Worm (Caenorhabditis elegans) whole organism, mixed stage, embryonic: Measurements from ENCODE around the gene W03F8.6.
"Not testable (repeated sequence)": the region's sequence is repeated elsewhere in the genome, so short reads cannot be mapped to it uniquely, and the experiment has no call there.

Experiments used
- M03D4.4 ChIP-seq: sonication (generic microtip); optimal IDR thresholded peaks from 2 replicates; lab custom pipeline; 2017; ENCODE audit warnings: mild to moderate bottlenecking, missing genetic modification characterization, missing compliant biosample characterization
- bed-3 ChIP-seq: fragments of 200-800 bp; sonication (Bioruptor generic); optimal IDR thresholded peaks from 3 replicates; lab custom pipeline; 2018; ENCODE audit warnings: mild to moderate bottlenecking, missing genetic modification characterization, moderate library complexity, missing compliant biosample characterization
- blmp-1 ChIP-seq: fragments of 150-350 bp; optimal IDR thresholded peaks from 2 replicates; lab custom pipeline; 2014; ENCODE audit warnings: missing biosample characterization, missing genetic modification characterization
- ceh-39 ChIP-seq: fragments of 150-350 bp; optimal IDR thresholded peaks from 2 replicates; lab custom pipeline; 2014; ENCODE audit warnings: missing biosample characterization, missing genetic modification characterization
- ceh-43 ChIP-seq: fragments of 200-800 bp; sonication (Bioruptor generic); optimal IDR thresholded peaks from 2 replicates; lab custom pipeline; 2018; ENCODE audit warnings: mild to moderate bottlenecking, missing genetic modification characterization, moderate library complexity, missing compliant biosample characterization
- ceh-83 ChIP-seq: fragments of 200-800 bp; sonication (Bioruptor generic); optimal IDR thresholded peaks from 2 replicates; lab custom pipeline; 2018; ENCODE audit warnings: mild to moderate bottlenecking, missing genetic modification characterization, missing compliant biosample characterization
- ces-1 ChIP-seq: fragments of 150-350 bp; optimal IDR thresholded peaks from 2 replicates; lab custom pipeline; 2014; ENCODE audit warnings: missing biosample characterization, missing genetic modification reagents, missing genetic modification characterization
- drap-1 ChIP-seq: fragments of 200-800 bp; sonication (Bioruptor generic); optimal IDR thresholded peaks from 3 replicates; lab custom pipeline; 2018; ENCODE audit warnings: mild to moderate bottlenecking, missing genetic modification characterization, missing compliant biosample characterization
- elt-1 ChIP-seq: sonication (generic microtip); optimal IDR thresholded peaks from 2 replicates; lab custom pipeline; 2017; ENCODE audit warnings: missing genetic modification characterization, mild to moderate bottlenecking, missing compliant biosample characterization, antibody characterized with exemption, moderate library complexity, borderline replicate concordance; ENCODE audit not compliant: insufficient read depth
- elt-3 ChIP-seq: fragments of 150-350 bp; optimal IDR thresholded peaks from 2 replicates; lab custom pipeline; 2014; ENCODE audit warnings: missing biosample characterization, missing genetic modification characterization
- ham-2 ChIP-seq: fragments of 200-800 bp; sonication (Bioruptor generic); optimal IDR thresholded peaks from 2 replicates; lab custom pipeline; 2018; ENCODE audit warnings: mild to moderate bottlenecking, missing genetic modification characterization, missing compliant biosample characterization
- lin-13 ChIP-seq: fragments of 150-350 bp; optimal IDR thresholded peaks from 2 replicates; lab custom pipeline; 2014; ENCODE audit warnings: missing biosample characterization, missing genetic modification characterization
- lin-32 ChIP-seq: fragments of 200-800 bp; sonication (Bioruptor generic); optimal IDR thresholded peaks from 2 replicates; lab custom pipeline; 2018; ENCODE audit warnings: mild to moderate bottlenecking, missing genetic modification characterization, missing compliant biosample characterization
- lsy-2 ChIP-seq: fragments of 150-350 bp; optimal IDR thresholded peaks from 2 replicates; lab custom pipeline; 2014; ENCODE audit warnings: missing biosample characterization, missing genetic modification characterization
- mab-5 ChIP-seq: fragments of 150-350 bp; optimal IDR thresholded peaks from 2 replicates; lab custom pipeline; 2014; ENCODE audit warnings: missing biosample characterization, missing genetic modification characterization
- mep-1 ChIP-seq: fragments of 150-350 bp; optimal IDR thresholded peaks from 2 replicates; lab custom pipeline; 2017; ENCODE audit warnings: missing biosample characterization, missing genetic modification reagents, missing genetic modification characterization, inconsistent platforms
- mls-2 ChIP-seq: sonication (generic microtip); optimal IDR thresholded peaks from 2 replicates; lab custom pipeline; 2016; ENCODE audit warnings: mild to moderate bottlenecking, missing genetic modification characterization, moderate library complexity, missing compliant biosample characterization
- nhr-12 ChIP-seq: fragments of 150-350 bp; optimal IDR thresholded peaks from 2 replicates; lab custom pipeline; 2014; ENCODE audit warnings: missing biosample characterization, missing genetic modification characterization
- nhr-2 ChIP-seq: fragments of 150-350 bp; optimal IDR thresholded peaks from 2 replicates; lab custom pipeline; 2014; ENCODE audit warnings: missing biosample characterization, missing genetic modification characterization
- nhr-28 ChIP-seq: fragments of 150-350 bp; optimal IDR thresholded peaks from 2 replicates; lab custom pipeline; 2014; ENCODE audit warnings: missing biosample characterization, missing genetic modification characterization
- nhr-76 ChIP-seq: sonication (generic microtip); optimal IDR thresholded peaks from 2 replicates; lab custom pipeline; 2017; ENCODE audit warnings: missing biosample characterization, missing genetic modification characterization
- pha-4 ChIP-seq: fragments of 150-350 bp; optimal IDR thresholded peaks from 2 replicates; lab custom pipeline; 2018; ENCODE audit warnings: missing biosample characterization, missing genetic modification reagents, missing genetic modification characterization
- sem-2 ChIP-seq: fragments of 200-800 bp; sonication (Bioruptor generic); optimal IDR thresholded peaks from 2 replicates; lab custom pipeline; 2018; ENCODE audit warnings: mild to moderate bottlenecking, missing genetic modification characterization, missing compliant biosample characterization
- snpc-4 ChIP-seq: fragments of 150-350 bp; optimal IDR thresholded peaks from 2 replicates; lab custom pipeline; 2014; ENCODE audit warnings: missing biosample characterization, missing genetic modification characterization
- sptf-1 ChIP-seq: sonication (generic microtip); optimal IDR thresholded peaks from 2 replicates; lab custom pipeline; 2017; ENCODE audit warnings: mild to moderate bottlenecking, missing genetic modification characterization, moderate library complexity, missing compliant biosample characterization
- tbx-8 ChIP-seq: fragments of 200-800 bp; sonication (Bioruptor generic); optimal IDR thresholded peaks from 2 replicates; lab custom pipeline; 2018; ENCODE audit warnings: mild to moderate bottlenecking, missing genetic modification characterization, moderate library complexity, missing compliant biosample characterization
- unc-120 ChIP-seq: sonication (generic microtip); optimal IDR thresholded peaks from 2 replicates; lab custom pipeline; 2017; ENCODE audit warnings: missing genetic modification characterization, missing compliant biosample characterization; ENCODE audit not compliant: poor library complexity, severe bottlenecking
- unc-39 ChIP-seq: fragments of 150-350 bp; optimal IDR thresholded peaks from 2 replicates; lab custom pipeline; 2014; ENCODE audit warnings: missing biosample characterization, missing genetic modification characterization
- unc-62 ChIP-seq: fragments of 150-350 bp; optimal IDR thresholded peaks from 2 replicates; lab custom pipeline; 2014; ENCODE audit warnings: missing biosample characterization, missing genetic modification reagents, missing genetic modification characterization
- zip-8 ChIP-seq: fragments of 150-350 bp; optimal IDR thresholded peaks from 2 replicates; lab custom pipeline; 2014; ENCODE audit warnings: missing biosample characterization, missing genetic modification characterization
- ztf-11 ChIP-seq: fragments of 150-350 bp; optimal IDR thresholded peaks from 2 replicates; lab custom pipeline; 2014; ENCODE audit warnings: missing biosample characterization, missing genetic modification characterization

The W03F8.6 gene

DNA sequence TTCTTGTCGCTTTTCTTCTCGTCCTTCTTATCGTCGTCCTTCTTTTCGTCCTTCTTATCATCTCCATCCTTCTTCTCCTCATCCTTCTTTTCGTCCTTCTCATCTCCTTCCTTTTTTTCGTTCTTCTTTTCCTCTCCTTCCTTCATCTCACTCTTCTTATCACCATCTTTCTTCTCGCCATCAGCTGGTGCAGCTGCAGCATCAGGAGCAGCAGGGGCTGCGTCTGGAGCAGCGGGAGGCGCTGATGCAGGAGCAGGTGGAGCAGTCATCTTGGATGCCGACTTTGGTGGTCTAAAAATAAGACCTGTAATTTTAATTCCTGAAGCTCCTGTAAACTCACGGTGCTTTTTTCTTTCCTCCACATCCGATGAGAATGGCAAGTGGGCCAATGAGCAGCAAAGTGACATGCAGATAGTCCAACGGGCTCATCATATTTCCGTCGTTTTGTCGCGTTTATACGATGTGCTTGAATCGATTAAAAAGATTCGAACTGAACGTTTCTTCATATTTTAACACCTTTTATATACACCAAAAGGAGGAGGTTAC, 39.0 kb upstream of the W03F8.6 start, which contains the start of gene cylc-1:
Gene cylc-1, minus strand, starts transcription at position 496 of the 546 bp plus-strand sequence.
- TF ChIP-seq lin-13, snpc-4, lsy-2 (tag; lab: Kevin White, UChicago): not testable (repeated sequence)

DNA sequence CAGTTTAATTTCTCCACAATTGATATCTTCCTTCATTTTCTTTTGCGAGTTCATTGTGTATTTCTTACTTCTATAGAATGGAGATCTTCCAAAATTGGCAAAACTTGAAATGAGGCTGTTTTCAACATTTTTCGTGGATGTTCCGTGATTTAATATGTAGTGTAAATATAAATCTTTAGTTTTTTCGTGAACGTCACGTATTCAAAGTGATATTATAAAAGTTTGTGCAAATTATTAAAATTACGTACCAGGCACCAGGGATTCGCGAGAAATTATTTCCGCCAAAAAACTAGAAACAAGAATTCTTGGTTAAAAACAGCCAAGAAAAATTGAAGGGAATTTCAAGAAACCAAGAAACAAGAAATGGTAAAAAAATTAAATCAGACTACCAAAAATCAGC, 37.9 kb upstream of the W03F8.6 start, which contains the start of gene Y59E9AL.8:
Gene Y59E9AL.8, minus strand, starts transcription at position 101 of the 400 bp plus-strand sequence.
- TF ChIP-seq unc-62 (GFP tag; lab: Kevin White, UChicago) (no peak), unc-120 (tag; lab: Kevin White, UChicago) (no peak), mab-5 (tag; lab: Kevin White, UChicago) (no peak), sptf-1 (tag; lab: Kevin White, UChicago) (no peak), lsy-2 (tag; lab: Kevin White, UChicago) (no peak), sem-2 (GFP tag; lab: Kevin White, UChicago) (no peak), nhr-12 (tag; lab: Kevin White, UChicago) (no peak), zip-8 (tag; lab: Kevin White, UChicago) (no peak), mls-2 (tag; lab: Kevin White, UChicago) (no peak), nhr-76 (tag; lab: Kevin White, UChicago) (no peak), unc-39 (no peak), ceh-43 (no peak), drap-1 (GFP tag; lab: Kevin White, UChicago) (no peak), ces-1 (GFP tag; lab: Kevin White, UChicago) (no peak), blmp-1 (tag; lab: Kevin White, UChicago) (no peak), snpc-4 (tag; lab: Kevin White, UChicago) (no peak), ceh-39 (tag; lab: Kevin White, UChicago) (no peak)
- TF ChIP-seq, all 35 proteins: peak for 0

DNA sequence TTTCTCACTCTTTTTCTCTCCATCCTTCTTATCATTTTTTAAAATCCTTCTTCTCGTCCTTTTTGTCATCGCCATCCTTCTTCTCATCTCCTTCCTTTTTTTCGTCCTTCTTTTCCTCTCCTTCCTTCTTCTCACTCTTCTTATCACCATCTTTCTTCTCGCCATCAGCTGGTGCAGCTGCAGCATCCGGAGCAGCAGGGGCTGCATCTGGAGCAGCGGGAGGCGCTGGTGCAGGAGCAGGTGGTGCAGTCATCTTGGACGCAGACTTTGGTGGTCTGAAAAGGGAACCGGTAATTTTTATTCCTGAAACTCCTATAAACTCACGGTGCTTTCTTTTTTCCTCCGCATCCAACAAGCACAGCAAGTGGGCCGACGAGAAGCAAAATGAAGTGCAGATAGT, 35.3 kb upstream of the W03F8.6 start:
- TF ChIP-seq ces-1 (GFP tag; lab: Kevin White, UChicago): no peak
- TF ChIP-seq elt-1 (tag; lab: Kevin White, UChicago): no peak
- no peak for TF ChIP-seq mls-2 (tag; lab: Kevin White, UChicago)
- no peak for TF ChIP-seq tbx-8
- TF ChIP-seq ham-2 (GFP tag; lab: Kevin White, UChicago): no peak
- TF ChIP-seq snpc-4 (tag; lab: Kevin White, UChicago): no peak
- TF ChIP-seq nhr-76 (tag; lab: Kevin White, UChicago): no peak
- no peak for TF ChIP-seq ceh-39 (tag; lab: Kevin White, UChicago)
- TF ChIP-seq ceh-83: no peak

DNA sequence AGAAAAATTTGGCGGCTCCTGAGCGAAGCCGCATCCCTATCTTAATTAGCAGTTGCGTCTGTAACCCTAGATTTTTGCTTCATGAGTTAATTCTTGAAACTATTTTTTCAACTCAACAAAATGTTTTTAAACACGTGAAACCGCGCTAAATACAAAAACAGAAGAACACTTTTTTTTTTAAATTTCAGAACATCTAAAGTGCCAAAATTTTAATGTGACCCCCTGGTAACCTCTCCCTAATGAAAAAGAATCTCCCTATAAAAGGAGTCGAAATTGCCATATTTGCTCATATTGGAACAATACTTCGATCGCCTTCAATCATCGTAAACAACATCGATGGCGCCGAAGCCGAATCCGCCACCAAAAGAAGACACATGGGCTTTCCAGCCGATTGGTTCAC, 32.1 kb upstream of the W03F8.6 start, which contains the start of gene nsph-4.2:
Gene nsph-4.2, plus strand, starts transcription at position 301 of the 400 bp plus-strand sequence.
- TF ChIP-seq sem-2 (GFP tag; lab: Kevin White, UChicago); ceh-39 (tag; lab: Kevin White, UChicago); nhr-28: not testable (repeated sequence)
- TF ChIP-seq, all 35 proteins: peak for 0; not testable (repeated sequence) for 35

DNA sequence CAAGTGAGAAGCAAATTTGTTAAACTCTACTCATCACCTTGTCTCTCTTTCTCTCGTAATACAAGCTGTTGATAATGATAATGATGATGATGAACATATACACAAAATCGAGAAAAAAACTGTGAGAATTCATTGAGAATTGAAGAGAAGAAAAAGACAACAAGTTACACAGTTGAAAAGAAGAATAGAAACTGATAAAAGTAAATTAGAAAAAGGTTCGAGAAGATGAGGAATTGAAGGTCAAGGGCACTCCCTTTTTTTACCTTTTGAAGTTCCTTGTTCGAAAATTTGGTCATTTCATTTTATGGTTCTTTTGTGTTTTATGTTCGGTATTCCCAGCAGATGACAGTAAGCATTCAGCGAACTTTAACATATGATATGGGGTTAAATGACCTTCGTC, 30.0 kb upstream of the W03F8.6 start:
- TF ChIP-seq ceh-43 (no peak), M03D4.4 (tag; lab: Kevin White, UChicago) (no peak), pha-4 (tag; lab: Kevin White, UChicago) (no peak), snpc-4 (tag; lab: Kevin White, UChicago) (no peak), elt-3 (tag; lab: Kevin White, UChicago) (no peak), tbx-8 (no peak), drap-1 (GFP tag; lab: Kevin White, UChicago) (no peak), bed-3 (GFP tag; lab: Kevin White, UChicago) (no peak), ceh-39 (tag; lab: Kevin White, UChicago) (no peak), lin-32 (GFP tag; lab: Kevin White, UChicago) (no peak)

DNA sequence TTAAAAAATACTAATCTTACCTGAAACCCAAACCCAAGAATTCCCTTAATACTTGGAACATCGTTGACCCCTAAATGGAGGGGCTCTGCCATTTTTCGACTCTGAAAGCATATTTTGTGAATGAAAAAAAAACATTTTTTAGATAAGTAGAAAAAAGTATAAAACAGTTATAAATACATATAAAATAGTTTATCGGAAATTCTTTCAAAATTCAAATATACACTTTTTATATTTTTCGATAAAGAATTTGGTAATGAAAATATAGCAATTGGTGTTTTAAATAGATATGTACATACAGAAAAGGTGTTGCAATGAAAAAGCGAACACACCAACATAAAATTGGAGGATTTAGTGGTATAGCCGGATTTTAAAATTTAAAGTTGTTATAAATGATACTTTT, 28.7 kb upstream of the W03F8.6 start, which contains the start of gene Y59E9AL.4:
Gene Y59E9AL.4, minus strand, starts transcription at position 101 of the 400 bp plus-strand sequence.
- TF ChIP-seq zip-8 (tag; lab: Kevin White, UChicago) (no peak), lin-32 (GFP tag; lab: Kevin White, UChicago) (no peak), mep-1 (no peak), ztf-11 (tag; lab: Kevin White, UChicago) (no peak), sem-2 (GFP tag; lab: Kevin White, UChicago) (no peak), ceh-83 (no peak), mls-2 (tag; lab: Kevin White, UChicago) (no peak), snpc-4 (tag; lab: Kevin White, UChicago) (no peak), nhr-28 (no peak), nhr-12 (tag; lab: Kevin White, UChicago) (no peak), lsy-2 (tag; lab: Kevin White, UChicago) (no peak), nhr-2 (tag; lab: Kevin White, UChicago) (no peak), mab-5 (tag; lab: Kevin White, UChicago) (no peak), ham-2 (GFP tag; lab: Kevin White, UChicago) (no peak), ceh-39 (tag; lab: Kevin White, UChicago) (no peak), unc-62 (GFP tag; lab: Kevin White, UChicago) (no peak)
